Worm (Caenorhabditis elegans): ENCODE measurements around the gene C01G6.2.

- TF ChIP-seq ama-1 (optimal IDR thresholded peaks at IDR 0.05) (no peak), nhr-10 (tag; optimal IDR thresholded peaks at IDR 0.05) (no peak), elt-3 (tag; optimal IDR thresholded peaks at IDR 0.05) (no peak), nhr-11 (tag; optimal IDR thresholded peaks at IDR 0.05) (no peak), ztf-11 (tag; optimal IDR thresholded peaks at IDR 0.05) (no peak)
These were observed 28.8 kb downstream of the C01G6.2 start, which contains the start of gene C01G6.9 for ce11 chrII:9295678-9296077.
